Worm (Caenorhabditis elegans) whole organism, early embryonic: ENCODE results near the gene C16C10.8.

Experiments
- B0310.2 ChIP-seq: sonication (generic microtip); optimal IDR thresholded peaks from 2 replicates; lab custom pipeline; 2016; ENCODE audit warnings: mild to moderate bottlenecking, missing genetic modification characterization, missing compliant biosample characterization
- F13C5.2 ChIP-seq: sonication (generic microtip); optimal IDR thresholded peaks from 2 replicates; lab custom pipeline; 2017; ENCODE audit warnings: mild to moderate bottlenecking, missing genetic modification characterization, inconsistent platforms, missing compliant biosample characterization
- aly-1 ChIP-seq: sonication (generic microtip); optimal IDR thresholded peaks from 2 replicates; lab custom pipeline; 2016; ENCODE audit warnings: missing genetic modification characterization, missing compliant biosample characterization
- ama-1 ChIP-seq: fragments of 150-350 bp; optimal IDR thresholded peaks from 2 replicates; lab custom pipeline; 2014
- ceh-13 ChIP-seq: fragments of 200-800 bp; sonication (Bioruptor generic); optimal IDR thresholded peaks from 2 replicates; lab custom pipeline; 2018; ENCODE audit warnings: mild to moderate bottlenecking, missing genetic modification characterization, missing compliant biosample characterization
- ets-7 ChIP-seq: sonication (generic microtip); optimal IDR thresholded peaks from 2 replicates; lab custom pipeline; 2016; ENCODE audit warnings: missing genotype, missing genetic modification characterization, missing compliant biosample characterization
- flt-1 ChIP-seq: fragments of 200-800 bp; sonication (Bioruptor generic); IDR thresholded peaks from 2 replicates; pipeline ENCODE4 v1.3.6; 2022; ENCODE audit warnings: missing genetic modification characterization, missing compliant biosample characterization
- hmbx-1 ChIP-seq: sonication (generic microtip); optimal IDR thresholded peaks from 2 replicates; lab custom pipeline; 2016; ENCODE audit warnings: mild to moderate bottlenecking, missing genetic modification characterization, missing compliant biosample characterization
- hmg-4 ChIP-seq: fragments of 200-800 bp; sonication (Bioruptor generic); optimal IDR thresholded peaks from 2 replicates; lab custom pipeline; 2018; ENCODE audit warnings: mild to moderate bottlenecking, missing genetic modification characterization, missing compliant biosample characterization
- hnd-1 ChIP-seq: sonication (generic microtip); optimal IDR thresholded peaks from 2 replicates; lab custom pipeline; 2016; ENCODE audit warnings: missing genetic modification characterization, missing compliant biosample characterization
- pes-1 ChIP-seq: fragments of 200-800 bp; sonication (Bioruptor generic); IDR thresholded peaks from 2 replicates; pipeline ENCODE4 v1.3.6; 2022; ENCODE audit warnings: missing genetic modification reagents, missing genetic modification characterization, missing compliant biosample characterization
- sea-1 ChIP-seq: fragments of 200-800 bp; sonication (Bioruptor generic); conservative IDR thresholded peaks from 2 replicates; pipeline ENCODE4 v1.3.6; 2022; ENCODE audit warnings: missing genetic modification characterization, missing compliant biosample characterization
- tbx-11 ChIP-seq: fragments of 200-800 bp; sonication (Bioruptor generic); IDR thresholded peaks from 2 replicates; pipeline ENCODE4 v1.3.6; 2022; ENCODE audit warnings: missing genetic modification characterization, missing compliant biosample characterization
- tbx-37 ChIP-seq: fragments of 200-800 bp; sonication (Bioruptor generic); conservative IDR thresholded peaks from 2 replicates; pipeline ENCODE4 v1.3.6; 2022; ENCODE audit warnings: missing genetic modification reagents, missing genetic modification characterization, missing compliant biosample characterization

ce11 chrIII:4196988-4197384, 33.0 kb upstream of the C16C10.8 start, which contains the start of gene asd-1:
- TF ChIP-seq sea-1, result no peak
- TF ChIP-seq aly-1 (tag; lab: Kevin White, UChicago), result no peak
- TF ChIP-seq hnd-1 (tag; lab: Kevin White, UChicago), result no peak
- no peak for TF ChIP-seq tbx-37
- no peak for TF ChIP-seq ama-1 (lab: Kevin White, UChicago)
- no peak for TF ChIP-seq pes-1 (GFP tag; lab: Robert Waterston, UW)
- no peak for TF ChIP-seq F13C5.2
- TF ChIP-seq flt-1 (GFP tag; lab: Robert Waterston, UW), result no peak
- TF ChIP-seq ceh-13 (GFP tag; lab: Kevin White, UChicago), result no peak
- no peak for TF ChIP-seq B0310.2 (tag; lab: Kevin White, UChicago)
- no peak for TF ChIP-seq ets-7 (tag; lab: Kevin White, UChicago)
- TF ChIP-seq hmg-4 (GFP tag; lab: Kevin White, UChicago), result no peak
- TF ChIP-seq tbx-11 (GFP tag; lab: Robert Waterston, UW), result no peak
- TF ChIP-seq hmbx-1 (tag; lab: Kevin White, UChicago), result no peak
